Fruit fly (Drosophila melanogaster) whole organism, embryonic: ENCODE measurements around the gene side-III.

Experiments used
- Ada2b ChIP-seq: fragments of 200-800 bp; sonication (Bioruptor generic); IDR thresholded peaks from 2 replicates; pipeline ENCODE4 v1.3.6; 2022; ENCODE audit warnings: missing biosample characterization, missing genetic modification characterization
- Antp ChIP-seq: fragments of 200-800 bp; sonication (Bioruptor generic); optimal IDR thresholded peaks from 3 replicates; lab custom pipeline; 2016; ENCODE audit warnings: missing biosample characterization, missing genetic modification characterization
- Bgb ChIP-seq: fragments of 200-800 bp; sonication (Bioruptor generic); IDR thresholded peaks from 2 replicates; pipeline ENCODE4 v1.3.6; 2022; ENCODE audit warnings: missing biosample characterization, missing genetic modification characterization; ENCODE audit not compliant: partially characterized antibody
- CG11723 ChIP-seq: fragments of 200-800 bp; sonication (Bioruptor generic); optimal IDR thresholded peaks from 2 replicates; lab custom pipeline; 2017; ENCODE audit warnings: missing biosample characterization, mild to moderate bottlenecking, missing genetic modification characterization
- CG12155 ChIP-seq: fragments of 200-800 bp; sonication (Bioruptor generic); optimal IDR thresholded peaks from 3 replicates; lab custom pipeline; 2016; ENCODE audit warnings: missing biosample characterization, missing genetic modification characterization
- CG13296 ChIP-seq: fragments of 200-800 bp; sonication (Bioruptor generic); optimal IDR thresholded peaks from 3 replicates; lab custom pipeline; 2018; ENCODE audit warnings: missing biosample characterization, mild to moderate bottlenecking, missing genetic modification characterization
- CG13424 ChIP-seq: fragments of 200-800 bp; sonication (Bioruptor generic); optimal IDR thresholded peaks from 2 replicates; lab custom pipeline; 2019; ENCODE audit warnings: missing biosample characterization, mild to moderate bottlenecking, missing genetic modification characterization, moderate library complexity
- CG13775 ChIP-seq: fragments of 200-800 bp; sonication (Bioruptor generic); optimal IDR thresholded peaks from 3 replicates; lab custom pipeline; 2017; ENCODE audit warnings: missing biosample characterization, mild to moderate bottlenecking, missing genetic modification characterization
- CG1602 ChIP-seq: fragments of 200-800 bp; sonication (Bioruptor generic); optimal IDR thresholded peaks from 3 replicates; lab custom pipeline; 2016; ENCODE audit warnings: missing biosample characterization, missing genetic modification characterization
- CG17186 ChIP-seq: fragments of 200-800 bp; sonication (Bioruptor generic); optimal IDR thresholded peaks from 3 replicates; lab custom pipeline; 2017; ENCODE audit warnings: missing biosample characterization, missing genetic modification reagents, missing genetic modification characterization
- CG2199 ChIP-seq: fragments of 200-800 bp; sonication (Bioruptor generic); IDR thresholded peaks from 3 replicates; pipeline ENCODE4 v1.3.6; 2022; ENCODE audit warnings: missing biosample characterization, missing genetic modification characterization
- CG31224 ChIP-seq: fragments of 200-800 bp; sonication (Bioruptor generic); IDR thresholded peaks from 2 replicates; pipeline ENCODE4 v1.3.6; 2022; ENCODE audit warnings: missing biosample characterization, missing genetic modification characterization
- CG31441 ChIP-seq: fragments of 200-800 bp; sonication (Bioruptor generic); IDR thresholded peaks from 2 replicates; pipeline ENCODE4 v1.3.6; 2022; ENCODE audit warnings: missing biosample characterization, missing genetic modification characterization
- CG32767 ChIP-seq: fragments of 200-800 bp; sonication (Bioruptor generic); IDR thresholded peaks from 2 replicates; pipeline ENCODE4 v1.3.6; 2022; ENCODE audit warnings: missing biosample characterization, missing genetic modification characterization
- CG3726 ChIP-seq: fragments of 200-800 bp; sonication (Bioruptor generic); IDR thresholded peaks from 3 replicates; pipeline ENCODE4, ENCODE4 v1.3.6; 2022; ENCODE audit warnings: missing biosample characterization, missing genetic modification characterization
- CG6175 ChIP-seq: fragments of 200-800 bp; sonication (Bioruptor generic); IDR thresholded peaks from 3 replicates; pipeline ENCODE4 v1.3.6; 2022; ENCODE audit warnings: missing biosample characterization, missing genetic modification characterization
- CG6791 ChIP-seq: fragments of 200-800 bp; sonication (Bioruptor generic); IDR thresholded peaks from 3 replicates; pipeline ENCODE4 v1.3.6; 2022; ENCODE audit warnings: missing biosample characterization, missing genetic modification characterization; ENCODE audit not compliant: partially characterized antibody
- Doc2 ChIP-seq: fragments of 200-800 bp; sonication (Bioruptor generic); IDR thresholded peaks from 2 replicates; pipeline ENCODE4 v1.3.6; 2022; ENCODE audit warnings: missing biosample characterization, missing genetic modification characterization
- Dp ChIP-seq: fragments of 200-800 bp; sonication (Bioruptor generic); optimal IDR thresholded peaks from 2 replicates; lab custom pipeline; 2018; ENCODE audit warnings: missing biosample characterization, mild to moderate bottlenecking, missing genetic modification characterization, moderate library complexity
- Fer2 ChIP-seq: fragments of 200-800 bp; sonication (Bioruptor generic); optimal IDR thresholded peaks from 2 replicates; lab custom pipeline; 2018; ENCODE audit warnings: missing biosample characterization, mild to moderate bottlenecking, missing genetic modification characterization, moderate library complexity
- GATAe ChIP-seq: fragments of 200-800 bp; sonication (Bioruptor generic); conservative IDR thresholded peaks from 2 replicates; pipeline ENCODE4 v1.3.6; 2022; ENCODE audit warnings: missing biosample characterization, missing genetic modification characterization
- Gug ChIP-seq: fragments of 200-800 bp; sonication (Bioruptor generic); IDR thresholded peaks from 4 replicates; pipeline ENCODE4 v1.3.6; 2022; ENCODE audit warnings: missing biosample characterization, missing genetic modification characterization
- Hand ChIP-seq: fragments of 200-800 bp; sonication (Bioruptor generic); optimal IDR thresholded peaks from 2 replicates; lab custom pipeline; 2017; ENCODE audit warnings: mild to moderate bottlenecking, missing biosample characterization, missing genetic modification reagents, missing genetic modification characterization
- Hmr ChIP-seq: fragments of 200-800 bp; sonication (Bioruptor generic); optimal IDR thresholded peaks from 3 replicates; lab custom pipeline; 2017; ENCODE audit warnings: mild to moderate bottlenecking, missing biosample characterization, missing genetic modification reagents, missing genetic modification characterization
- NC2β ChIP-seq: fragments of 200-800 bp; sonication (Bioruptor generic); optimal IDR thresholded peaks from 2 replicates; lab custom pipeline; 2016; ENCODE audit warnings: missing biosample characterization, missing genetic modification characterization
- Nf-YA ChIP-seq: fragments of 200-800 bp; sonication (Bioruptor generic); IDR thresholded peaks from 2 replicates; pipeline ENCODE4 v1.3.6; 2022; ENCODE audit warnings: missing biosample characterization, missing genetic modification characterization
- Rfx ChIP-seq: fragments of 200-800 bp; sonication (Bioruptor generic); IDR thresholded peaks from 2 replicates; pipeline ENCODE4 v1.3.6; 2022; ENCODE audit warnings: missing biosample characterization, missing genetic modification characterization
- Vsx1 ChIP-seq: fragments of 200-800 bp; sonication (Bioruptor generic); optimal IDR thresholded peaks from 2 replicates; lab custom pipeline; 2017; ENCODE audit warnings: missing biosample characterization, mild to moderate bottlenecking, missing genetic modification characterization, missing genetic modification reagents
- aop ChIP-seq: fragments of 200-800 bp; sonication (Bioruptor generic); IDR thresholded peaks from 2 replicates; pipeline ENCODE4 v1.3.6; 2022; ENCODE audit warnings: missing biosample characterization, missing genetic modification characterization
- ap ChIP-seq: fragments of 200-800 bp; sonication (Bioruptor generic); IDR thresholded peaks from 2 replicates; pipeline ENCODE4 v1.3.6; 2022; ENCODE audit warnings: missing biosample characterization, missing genetic modification characterization
- bbx ChIP-seq: fragments of 200-800 bp; sonication (Bioruptor generic); IDR thresholded peaks from 2 replicates; pipeline ENCODE4 v1.3.6; 2022; ENCODE audit warnings: missing biosample characterization, missing genetic modification characterization; ENCODE audit not compliant: partially characterized antibody
- br ChIP-seq: fragments of >200 bp; optimal IDR thresholded peaks from 2 replicates; lab custom pipeline; 2017
- cad ChIP-seq: fragments of >200 bp; optimal IDR thresholded peaks from 2 replicates; lab custom pipeline; 2017; ENCODE audit warnings: missing biosample characterization, missing genetic modification characterization
- caup ChIP-seq: fragments of 200-800 bp; sonication (Bioruptor generic); optimal IDR thresholded peaks from 3 replicates; lab custom pipeline; 2017; ENCODE audit warnings: missing biosample characterization, mild to moderate bottlenecking, missing genetic modification characterization, moderate library complexity; ENCODE audit not compliant: severe bottlenecking
- dimm ChIP-seq: fragments of 200-800 bp; sonication (Bioruptor generic); IDR thresholded peaks from 2 replicates; pipeline ENCODE4 v1.3.6; 2022; ENCODE audit warnings: missing biosample characterization, missing genetic modification characterization
- dmrt11E ChIP-seq: fragments of 200-800 bp; sonication (Bioruptor generic); optimal IDR thresholded peaks from 3 replicates; lab custom pipeline; 2018; ENCODE audit warnings: missing biosample characterization, mild to moderate bottlenecking, missing genetic modification characterization, moderate library complexity
- ewg ChIP-seq: fragments of 200-800 bp; sonication (Bioruptor generic); optimal IDR thresholded peaks from 3 replicates; lab custom pipeline; 2017; ENCODE audit warnings: mild to moderate bottlenecking, missing biosample characterization, missing genetic modification reagents, missing genetic modification characterization
- fd96Cb ChIP-seq: fragments of 200-800 bp; sonication (Bioruptor generic); optimal IDR thresholded peaks from 2 replicates; lab custom pipeline; 2018; ENCODE audit warnings: missing biosample characterization, mild to moderate bottlenecking, missing genetic modification characterization, moderate library complexity
- fru ChIP-seq: fragments of >200 bp; optimal IDR thresholded peaks from 2 replicates; lab custom pipeline; 2017
- grn ChIP-seq: fragments of 200-800 bp; sonication (Bioruptor generic); optimal IDR thresholded peaks from 3 replicates; lab custom pipeline; 2017; ENCODE audit warnings: missing biosample characterization, missing genetic modification characterization
- hb ChIP-seq: fragments of 200-800 bp; sonication (Bioruptor generic); IDR thresholded peaks from 3 replicates; pipeline ENCODE4 v1.3.6; 2022; ENCODE audit warnings: missing biosample characterization, missing genetic modification characterization; ENCODE audit not compliant: partially characterized antibody
- insv ChIP-seq, 2 experiments: fragments of 200-800 bp; sonication (Bioruptor generic); optimal IDR thresholded peaks; 3 replicates each; lab custom pipeline; 2016 to 2018; ENCODE audit warnings: missing biosample characterization in 2 of 2, missing genetic modification characterization in 2 of 2
- ken ChIP-seq: fragments of 200-800 bp; sonication (Bioruptor generic); IDR thresholded peaks from 3 replicates; pipeline ENCODE4 v1.3.6; 2022; ENCODE audit warnings: missing biosample characterization, missing genetic modification characterization
- maf-S ChIP-seq: fragments of 200-800 bp; sonication (Bioruptor generic); optimal IDR thresholded peaks from 2 replicates; lab custom pipeline; 2016; ENCODE audit warnings: missing biosample characterization, missing genetic modification characterization
- mirr ChIP-seq: fragments of 200-800 bp; sonication (Bioruptor generic); optimal IDR thresholded peaks from 3 replicates; lab custom pipeline; 2018; ENCODE audit warnings: missing biosample characterization, mild to moderate bottlenecking, missing genetic modification characterization
- org-1 ChIP-seq: fragments of 200-800 bp; sonication (Bioruptor generic); optimal IDR thresholded peaks from 2 replicates; lab custom pipeline; 2017; ENCODE audit warnings: missing biosample characterization, missing genetic modification characterization
- pan ChIP-seq, 4 experiments: fragments of >200 bp in 3 of 4; fragments of 200-800 bp in 1 of 4; sonication (Bioruptor generic) in 1 of 4; optimal IDR thresholded peaks in 3 of 4; IDR thresholded peaks in 1 of 4; 2 replicates each; pipeline versions ENCODE4 v1.3.6 to Lab custom; 2017 to 2022; ENCODE audit warnings: missing biosample characterization in 2 of 4, missing genetic modification characterization in 2 of 4, mixed read lengths in 1 of 4
- stc ChIP-seq: fragments of 200-800 bp; sonication (Bioruptor generic); IDR thresholded peaks from 2 replicates; pipeline ENCODE4 v1.3.6; 2022; ENCODE audit warnings: missing biosample characterization, missing genetic modification characterization
- stwl ChIP-seq: fragments of 200-800 bp; sonication (Bioruptor generic); optimal IDR thresholded peaks from 3 replicates; lab custom pipeline; 2018; ENCODE audit warnings: missing biosample characterization, mild to moderate bottlenecking, missing genetic modification characterization, moderate library complexity
- tna ChIP-seq: fragments of 200-800 bp; sonication (Bioruptor generic); IDR thresholded peaks from 2 replicates; pipeline ENCODE4 v1.3.6; 2022; ENCODE audit warnings: missing biosample characterization, missing genetic modification characterization; ENCODE audit not compliant: partially characterized antibody
- tup ChIP-seq: fragments of 200-800 bp; sonication (Bioruptor generic); optimal IDR thresholded peaks from 2 replicates; lab custom pipeline; 2016; ENCODE audit warnings: missing biosample characterization, mild to moderate bottlenecking, missing genetic modification characterization, moderate library complexity
- zen ChIP-seq: fragments of 200-800 bp; sonication (Bioruptor generic); optimal IDR thresholded peaks from 3 replicates; lab custom pipeline; 2018; ENCODE audit warnings: missing biosample characterization, mild to moderate bottlenecking, missing genetic modification characterization, moderate library complexity

The side-III gene

dm6 chr3R:5871393-5871792 is 88.0 kb downstream of the side-III start (continued):
- TF ChIP-seq tna (GFP tag; lab: Robert Waterston, UW): no peak
- TF ChIP-seq pan (optimal IDR thresholded peaks at IDR 0.05; lab: Kevin White, UChicago): no peak
- TF ChIP-seq pan (GFP tag; optimal IDR thresholded peaks at IDR 0.05 in 1 of 2, IDR thresholded peaks at IDR 0.05 in 1 of 2): no peak
- no peak for TF ChIP-seq tup (GFP tag; lab: Kevin White, UChicago)
- no peak for TF ChIP-seq Vsx1 (GFP tag; lab: Kevin White, UChicago)
- TF ChIP-seq Dp (GFP tag; lab: Kevin White, UChicago): no peak
- no peak; the same call in 1 of the 2 replicates for TF ChIP-seq Nf-YA (GFP tag; lab: Robert Waterston, UW)
- peak; percentile 22 for TF ChIP-seq caup (GFP tag; lab: Kevin White, UChicago)
- no peak for TF ChIP-seq hb (GFP tag; lab: Robert Waterston, UW)
- TF ChIP-seq CG6791 (GFP tag; lab: Robert Waterston, UW): no peak
- peak; percentile 44; the same call in 1 of the 2 replicates for TF ChIP-seq Rfx
- no peak for TF ChIP-seq Doc2
- TF ChIP-seq org-1 (GFP tag; lab: Kevin White, UChicago): no peak
- TF ChIP-seq fru (lab: Kevin White, UChicago): no peak
- no peak for TF ChIP-seq CG11723
- TF ChIP-seq Ada2b (GFP tag; lab: Robert Waterston, UW): peak; percentile 59; the same call in 1 of the 2 replicates
- TF ChIP-seq dmrt11E (tag; lab: Kevin White, UChicago): no peak
- TF ChIP-seq insv (GFP tag; optimal IDR thresholded peaks at IDR 0.05; lab: Kevin White, UChicago): no peak
- TF ChIP-seq stc (GFP tag; lab: Robert Waterston, UW): no peak
- no peak for TF ChIP-seq Bgb (GFP tag; lab: Robert Waterston, UW)
- no peak for TF ChIP-seq br (lab: Kevin White, UChicago)
- no peak for TF ChIP-seq CG31441 (GFP tag; lab: Robert Waterston, UW)
- TF ChIP-seq ewg: no peak
- TF ChIP-seq Hmr (GFP tag; lab: Kevin White, UChicago): peak; percentile 8
- no peak for TF ChIP-seq CG32767 (GFP tag; lab: Robert Waterston, UW)
- no peak for TF ChIP-seq GATAe
- TF ChIP-seq Gug (GFP tag; lab: Robert Waterston, UW): 0 out of 4 replicates have a peak, but pooled peaks have one; percentile 6
- no peak for TF ChIP-seq CG31224 (GFP tag; lab: Robert Waterston, UW)
- no peak for TF ChIP-seq CG12155
- TF ChIP-seq ap (GFP tag; lab: Robert Waterston, UW): no peak
- no peak for TF ChIP-seq bbx
- TF ChIP-seq zen (tag; lab: Kevin White, UChicago): no peak
- no peak for TF ChIP-seq Antp
- TF ChIP-seq NC2β: no peak
- TF ChIP-seq aop (GFP tag; lab: Robert Waterston, UW): no peak
- TF ChIP-seq CG3726 (GFP tag; lab: Robert Waterston, UW): no peak
- TF ChIP-seq CG6175 (GFP tag; lab: Robert Waterston, UW): no peak
- no peak for TF ChIP-seq dimm
- TF ChIP-seq CG13424 (tag; lab: Kevin White, UChicago): no peak
- no peak for TF ChIP-seq CG13775 (GFP tag; lab: Kevin White, UChicago)
- no peak for TF ChIP-seq fd96Cb
- TF ChIP-seq CG13296 (GFP tag; lab: Kevin White, UChicago): no peak
- no peak for TF ChIP-seq cad (GFP tag; lab: Kevin White, UChicago)
- TF ChIP-seq mirr (GFP tag; lab: Kevin White, UChicago): no peak
- no peak for TF ChIP-seq CG1602
- no peak for TF ChIP-seq CG2199 (GFP tag; lab: Robert Waterston, UW)
- no peak for TF ChIP-seq Hand (GFP tag; lab: Kevin White, UChicago)
- TF ChIP-seq Fer2 (tag; lab: Kevin White, UChicago): no peak
- TF ChIP-seq CG17186 (GFP tag; lab: Kevin White, UChicago): no peak
- no peak for TF ChIP-seq maf-S
- TF ChIP-seq stwl: no peak
- TF ChIP-seq ken (GFP tag; lab: Robert Waterston, UW): no peak
- no peak for TF ChIP-seq grn
